Worm (Caenorhabditis elegans): ENCODE measurements around the gene clc-22.

- TF ChIP-seq sox-4 (tag; optimal IDR thresholded peaks at IDR 0.05) (no peak), ceh-24 (tag; optimal IDR thresholded peaks at IDR 0.05) (no peak), fax-1 (tag; optimal IDR thresholded peaks at IDR 0.05) (no peak)
Observed at ce11 chrII:4040066-4040465, 44.2 kb upstream of the clc-22 start.
